Worm (Caenorhabditis elegans) whole organism, L4/young adult: ENCODE measurements around the gene srh-21.
"Not testable (repeated sequence)": the region's sequence is repeated elsewhere in the genome, so short reads cannot be mapped to it uniquely, and the experiment has no call there.

Experiments
- W03F9.2 ChIP-seq: fragments of 150-350 bp; optimal IDR thresholded peaks from 2 replicates; lab custom pipeline; 2014; ENCODE audit warnings: missing biosample characterization, missing genetic modification characterization
- dao-5 ChIP-seq: sonication (generic microtip); optimal IDR thresholded peaks from 2 replicates; lab custom pipeline; 2016; ENCODE audit warnings: missing genotype, missing genetic modification characterization, moderate library complexity, missing compliant biosample characterization
- him-1 ChIP-seq: sonication (generic microtip); optimal IDR thresholded peaks from 2 replicates; lab custom pipeline; 2016; ENCODE audit warnings: missing genotype, missing genetic modification reagents, missing genetic modification characterization, missing compliant biosample characterization

DNA sequence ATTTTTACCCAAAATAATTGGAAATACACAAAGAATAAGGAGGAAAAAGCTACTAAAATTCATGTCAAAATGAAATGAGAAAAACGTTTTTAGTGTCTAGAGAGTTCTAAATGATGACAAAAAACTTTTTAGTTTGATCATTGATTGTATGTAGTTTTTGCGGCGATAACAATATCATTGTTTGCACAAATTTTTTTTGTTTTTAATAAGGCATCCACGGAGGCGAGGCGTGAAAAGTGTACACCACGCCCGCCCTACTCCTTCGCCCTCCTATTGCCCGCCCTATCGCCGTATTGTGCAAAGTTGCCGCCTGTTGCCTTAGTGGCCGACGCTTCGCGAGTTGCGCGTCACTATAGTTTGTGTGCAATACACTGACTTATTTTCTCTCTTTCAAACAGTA, 26.5 kb upstream of the srh-21 start, which contains the start of gene ugt-10:
- TF ChIP-seq W03F9.2 (tag; lab: Kevin White, UChicago); him-1; dao-5 (tag; lab: Kevin White, UChicago): not testable (repeated sequence)
